Worm (Caenorhabditis elegans) whole organism, L2 larva: Measurements from ENCODE around the gene C52E2.2.

Source experiments
- Y55F3AM.14 ChIP-seq: fragments of 200-800 bp; sonication (Bioruptor generic); optimal IDR thresholded peaks from 2 replicates; lab custom pipeline; 2018; ENCODE audit warnings: mild to moderate bottlenecking, missing genetic modification characterization, missing compliant biosample characterization
- ZK546.5 ChIP-seq: sonication (generic microtip); optimal IDR thresholded peaks from 2 replicates; lab custom pipeline; 2017; ENCODE audit warnings: missing biosample characterization, missing genetic modification characterization
- ama-1 ChIP-seq: fragments of 150-350 bp; optimal IDR thresholded peaks from 2 replicates; lab custom pipeline; 2018; ENCODE audit warnings: inconsistent platforms
- ceh-16 ChIP-seq: fragments of 150-350 bp; optimal IDR thresholded peaks from 2 replicates; lab custom pipeline; 2014; ENCODE audit warnings: missing biosample characterization, missing genetic modification characterization
- lin-13 ChIP-seq: fragments of 150-350 bp; optimal IDR thresholded peaks from 2 replicates; lab custom pipeline; 2014; ENCODE audit warnings: missing biosample characterization, missing genetic modification reagents, missing genetic modification characterization
- lin-39 ChIP-seq: fragments of 150-350 bp; optimal IDR thresholded peaks from 2 replicates; lab custom pipeline; 2014; ENCODE audit warnings: missing biosample characterization, missing genetic modification reagents, missing genetic modification characterization
- lsy-2 ChIP-seq, 2 experiments: fragments of 150-350 bp in 1 of 2; sonication (generic microtip) in 1 of 2; optimal IDR thresholded peaks; 2 replicates each; lab custom pipeline; 2014 to 2017; ENCODE audit warnings: missing biosample characterization in 2 of 2, missing genetic modification characterization in 2 of 2
- mdl-1 ChIP-seq, 2 experiments: fragments of 150-350 bp in 1 of 2; sonication (generic microtip) in 1 of 2; optimal IDR thresholded peaks; 2 replicates each; lab custom pipeline; 2017; ENCODE audit warnings: missing biosample characterization in 2 of 2, missing genetic modification characterization in 2 of 2
- nhr-23 ChIP-seq: fragments of 150-350 bp; optimal IDR thresholded peaks from 2 replicates; lab custom pipeline; 2014; ENCODE audit warnings: missing biosample characterization, missing genetic modification reagents, missing genetic modification characterization
- nhr-237 ChIP-seq: fragments of 150-350 bp; optimal IDR thresholded peaks from 2 replicates; lab custom pipeline; 2014; ENCODE audit warnings: missing biosample characterization, missing genetic modification characterization
- ztf-4 ChIP-seq: fragments of 150-350 bp; optimal IDR thresholded peaks from 2 replicates; lab custom pipeline; 2014; ENCODE audit warnings: missing biosample characterization, missing genetic modification characterization

DNA sequence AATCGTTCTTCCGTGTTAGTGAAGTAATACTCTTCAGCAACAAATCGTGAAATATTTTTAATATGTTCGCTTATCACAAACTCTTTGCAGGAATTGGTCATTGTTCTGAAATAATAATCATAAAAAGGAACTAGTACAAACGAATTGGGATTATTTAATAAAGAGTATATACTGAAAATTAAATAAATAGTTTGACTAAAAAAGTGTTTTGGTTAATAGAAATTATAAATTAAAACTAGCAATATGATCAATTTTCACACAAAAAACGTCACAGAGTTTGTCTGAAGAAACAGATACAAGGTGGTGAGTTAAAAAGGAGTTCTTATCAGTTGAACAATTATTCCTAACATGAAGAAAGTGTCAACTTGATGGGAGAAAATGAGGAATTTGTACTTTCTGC is 30.1 kb downstream of the C52E2.2 start, which contains the start of gene math-5:
- no peak for TF ChIP-seq lin-39 (tag; lab: Kevin White, UChicago)
- TF ChIP-seq mdl-1 (tag; optimal IDR thresholded peaks at IDR 0.05; lab: Kevin White, UChicago), result no peak
- TF ChIP-seq ZK546.5 (tag; lab: Kevin White, UChicago), result no peak
- no peak for TF ChIP-seq Y55F3AM.14 (GFP tag; lab: Kevin White, UChicago)
- no peak for TF ChIP-seq nhr-23 (tag; lab: Kevin White, UChicago)
- TF ChIP-seq lin-13 (GFP tag; lab: Kevin White, UChicago), result no peak
- TF ChIP-seq ama-1, result no peak
- TF ChIP-seq lsy-2 (tag; optimal IDR thresholded peaks at IDR 0.05; lab: Kevin White, UChicago), result no peak
- no peak for TF ChIP-seq ceh-16 (tag; lab: Kevin White, UChicago)
- no peak for TF ChIP-seq nhr-237 (tag; lab: Kevin White, UChicago)
- TF ChIP-seq ztf-4 (tag; lab: Kevin White, UChicago), result no peak
